Worm (Caenorhabditis elegans): Measurements from ENCODE around the gene fbxc-28.

- no peak for TF ChIP-seq unc-62 (GFP tag; optimal IDR thresholded peaks at IDR 0.05)
- no peak for TF ChIP-seq ztf-4 (tag; optimal IDR thresholded peaks at IDR 0.05)
- TF ChIP-seq mdl-1 (tag; optimal IDR thresholded peaks at IDR 0.05) = no peak
- no peak for TF ChIP-seq egl-27 (tag; optimal IDR thresholded peaks at IDR 0.05)
Observed at ce11 chrII:932718-933117, 9.1 kb downstream of the fbxc-28 start, which contains the start of gene acs-15.
